Fruit fly (Drosophila melanogaster) ovary, adult (tissue): ENCODE results near the gene Ptp69D.

Experiments used
- CG17801 ChIP-seq: fragments of 200-800 bp; optimal IDR thresholded peaks from 2 replicates; lab custom pipeline; 2019; ENCODE audit warnings: missing biosample characterization, mild to moderate bottlenecking, missing genetic modification characterization, moderate library complexity; ENCODE audit not compliant: partially characterized antibody

Ptp69D gene

dm6 chr3L:12734550-12735012 lies at the start of gene Ptp69D, which contains the start of gene SmD1:
Ptp69D (plus strand) TSS chr3L:12734945.
SmD1 (minus strand) TSS chr3L:12734611.
- no peak for TF ChIP-seq CG17801 (GFP tag; lab: Kevin White, UChicago)

- no peak for TF ChIP-seq CG17801 (GFP tag; lab: Kevin White, UChicago)
These were observed 48.6 kb upstream of the Ptp69D start for dm6 chr3L:12686125-12686524.

dm6 chr3L:12688723-12689122 lies 46.0 kb upstream of the Ptp69D start:
- TF ChIP-seq CG17801 (GFP tag; lab: Kevin White, UChicago) = no peak

- TF ChIP-seq CG17801 (GFP tag; lab: Kevin White, UChicago) = no peak
These were observed 44.2 kb upstream of the Ptp69D start for dm6 chr3L:12690337-12691171.

dm6 chr3L:12692561-12692880 lies 42.2 kb upstream of the Ptp69D start:
- TF ChIP-seq CG17801 (GFP tag; lab: Kevin White, UChicago) = no peak

- TF ChIP-seq CG17801 (GFP tag; lab: Kevin White, UChicago) = no peak
These were observed 41.6 kb upstream of the Ptp69D start, which contains the start of gene mirr for dm6 chr3L:12692881-12693752. mirr (plus strand) TSS chr3L:12693639.

- TF ChIP-seq CG17801 (GFP tag; lab: Kevin White, UChicago) = no peak
These were observed 39.9 kb upstream of the Ptp69D start for dm6 chr3L:12694539-12695525.

dm6 chr3L:12695695-12696094 lies 39.0 kb upstream of the Ptp69D start:
- TF ChIP-seq CG17801 (GFP tag; lab: Kevin White, UChicago) = no peak

dm6 chr3L:12696503-12696902 lies 38.2 kb upstream of the Ptp69D start:
- TF ChIP-seq CG17801 (GFP tag; lab: Kevin White, UChicago) = no peak

dm6 chr3L:12697531-12697930 lies 37.2 kb upstream of the Ptp69D start:
- TF ChIP-seq CG17801 (GFP tag; lab: Kevin White, UChicago) = no peak

dm6 chr3L:12698236-12698635 lies 36.5 kb upstream of the Ptp69D start:
- TF ChIP-seq CG17801 (GFP tag; lab: Kevin White, UChicago) = peak; percentile 51

- TF ChIP-seq CG17801 (GFP tag; lab: Kevin White, UChicago) = no peak
These were observed 34.2 kb upstream of the Ptp69D start for dm6 chr3L:12700509-12700995.

- TF ChIP-seq CG17801 (GFP tag; lab: Kevin White, UChicago) = no peak
These were observed 33.4 kb upstream of the Ptp69D start for dm6 chr3L:12701335-12701734.

- no peak for TF ChIP-seq CG17801 (GFP tag; lab: Kevin White, UChicago)
These were observed 31.2 kb upstream of the Ptp69D start for dm6 chr3L:12703451-12704020.
